Worm (Caenorhabditis elegans): ENCODE data around the gene srv-4.
A peak's percentile ranks its signal among the peaks of the same experiment; 100 is the strongest.
"Not testable (repeated sequence)": the region's sequence is repeated elsewhere in the genome, so short reads cannot be mapped to it uniquely, and the experiment has no call there.

Gene srv-4

DNA sequence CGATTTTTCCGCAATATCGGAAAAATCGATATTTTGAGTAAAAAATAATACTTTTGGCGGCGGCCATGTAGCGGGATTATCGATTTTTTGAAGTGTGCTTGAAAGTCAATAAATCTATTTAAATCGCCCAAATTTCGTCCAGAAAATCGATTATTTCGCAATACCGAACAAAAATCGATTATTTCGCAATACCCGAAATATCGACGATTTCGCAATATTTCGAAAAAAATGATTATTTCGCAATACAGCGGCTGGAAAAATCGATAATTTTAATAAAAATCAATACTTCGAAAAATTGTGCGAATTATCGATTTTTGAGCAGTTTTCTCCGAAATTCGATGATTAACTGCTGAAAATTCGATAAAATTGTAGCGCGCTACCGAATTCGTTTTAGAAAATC is 29.8 kb upstream of the srv-4 start:
- TF ChIP-seq gei-8 (GFP tag; optimal IDR thresholded peaks at IDR 0.05) (no peak), ceh-28 (tag; optimal IDR thresholded peaks at IDR 0.05) (peak; percentile 43)

DNA sequence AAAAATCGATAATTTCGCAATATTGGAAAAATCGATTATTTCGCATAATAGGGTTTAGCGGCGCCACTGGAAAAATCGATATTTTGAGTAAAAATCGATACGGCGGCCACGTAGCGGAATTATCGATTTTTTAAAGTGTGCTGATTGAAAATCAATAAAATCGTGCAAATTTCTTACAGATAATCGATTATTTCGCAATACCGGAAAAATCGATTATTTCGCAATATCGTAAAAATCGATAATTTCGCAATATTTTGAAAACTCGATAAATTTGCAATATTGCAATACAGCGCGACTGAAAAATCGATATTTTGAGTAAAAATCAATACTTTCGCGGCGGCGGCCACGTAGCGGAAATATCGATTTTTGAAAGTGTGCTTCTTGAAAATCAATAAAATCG is 29.4 kb upstream of the srv-4 start:
- no peak for TF ChIP-seq saeg-2 (GFP tag; IDR thresholded peaks at IDR 0.05)
- no peak for TF ChIP-seq pqm-1 (tag; optimal IDR thresholded peaks at IDR 0.05)
- TF ChIP-seq ceh-28 (tag; optimal IDR thresholded peaks at IDR 0.05) = peak; percentile 95

DNA sequence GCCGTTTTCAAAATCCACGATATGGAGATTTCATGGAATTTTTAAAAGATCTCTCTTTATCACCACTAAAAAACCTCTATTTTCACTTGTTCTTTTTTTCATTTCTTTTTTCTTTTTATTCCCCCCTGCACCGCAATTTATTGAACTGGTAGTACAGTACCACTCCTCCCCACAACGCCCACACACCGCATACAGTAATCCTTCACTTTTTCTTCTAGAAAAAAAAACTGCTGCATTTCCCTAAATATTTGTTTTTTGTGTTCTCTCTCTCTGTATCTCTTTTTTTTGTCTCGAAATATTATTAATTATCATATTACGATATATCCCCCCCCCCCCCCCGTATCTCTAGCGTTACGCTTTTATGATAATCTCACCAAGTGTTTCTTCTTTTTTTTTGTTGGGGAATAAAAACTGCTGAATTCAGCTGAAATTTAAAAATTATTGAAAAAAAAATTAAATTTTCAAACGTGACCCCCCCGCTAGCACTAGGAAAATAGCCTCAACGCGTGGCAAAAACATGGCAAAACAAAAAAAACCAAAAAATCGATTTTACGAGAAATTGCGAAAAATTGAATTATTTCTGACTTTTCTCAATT is 28.7 kb upstream of the srv-4 start, which contains the start of gene Y24D9B.1:
Y24D9B.1 (plus strand) TSS at position 546 of the 596 bp plus-strand sequence.
- TF ChIP-seq nhr-102 (tag; optimal IDR thresholded peaks at IDR 0.05) (no peak), mxl-2 (GFP tag; conservative IDR thresholded peaks at IDR 0.05) (no peak), nhr-10 (tag; optimal IDR thresholded peaks at IDR 0.05) (no peak), lin-38 (GFP tag; IDR thresholded peaks at IDR 0.05) (peak; percentile 27), zfp-3 (GFP tag; conservative IDR thresholded peaks at IDR 0.05) (no peak)

DNA sequence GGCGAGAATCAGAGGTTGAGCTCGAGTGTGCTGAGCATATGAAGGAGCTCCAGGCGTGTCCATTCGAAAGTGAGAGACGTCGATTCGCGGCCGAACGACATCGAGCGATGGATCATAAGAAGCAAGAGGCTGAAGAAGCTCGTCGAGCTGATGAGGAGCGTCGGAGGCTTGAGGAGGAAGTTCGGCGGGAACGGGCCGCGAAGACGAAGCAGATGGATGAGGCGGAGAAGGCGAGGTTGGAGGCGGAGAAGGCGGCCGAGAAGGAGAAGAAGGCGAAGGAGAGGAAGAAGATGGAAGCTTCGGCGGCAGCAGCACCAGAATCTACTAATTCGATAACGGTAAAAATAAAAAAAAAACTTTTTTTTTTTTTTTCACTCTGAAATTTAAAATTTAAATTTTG is 24.9 kb upstream of the srv-4 start:
- peak; percentile 93 for TF ChIP-seq set-16 (GFP tag; IDR thresholded peaks at IDR 0.05)
- 0 out of 2 replicates have a peak, but pooled peaks have one; percentile 23 for TF ChIP-seq pha-4 (GFP tag; IDR thresholded peaks at IDR 0.05)
- not testable (repeated sequence) for TF ChIP-seq pha-4 (tag; optimal IDR thresholded peaks at IDR 0.05)

DNA sequence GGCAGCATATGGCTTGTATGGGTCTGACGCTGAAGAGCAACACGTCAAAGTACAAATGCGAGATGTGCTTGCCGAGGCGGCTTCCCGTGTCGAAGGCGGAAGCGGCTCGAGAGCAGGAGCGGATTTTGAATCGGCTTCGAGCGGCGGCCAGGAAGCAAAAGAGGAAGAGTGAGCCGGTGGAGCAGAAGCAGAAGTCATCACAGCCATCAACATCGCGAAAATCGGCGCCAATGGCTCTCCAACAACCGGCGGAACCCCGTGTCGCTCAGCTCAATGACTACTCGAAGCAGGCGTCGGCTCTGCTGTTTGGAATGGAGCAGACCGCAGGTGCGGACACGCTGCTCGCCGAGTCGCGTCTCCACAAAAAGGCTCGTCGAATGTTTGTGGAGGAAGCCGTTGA is 24.2 kb upstream of the srv-4 start:
- peak; percentile 92 for TF ChIP-seq set-16 (GFP tag; IDR thresholded peaks at IDR 0.05)

DNA sequence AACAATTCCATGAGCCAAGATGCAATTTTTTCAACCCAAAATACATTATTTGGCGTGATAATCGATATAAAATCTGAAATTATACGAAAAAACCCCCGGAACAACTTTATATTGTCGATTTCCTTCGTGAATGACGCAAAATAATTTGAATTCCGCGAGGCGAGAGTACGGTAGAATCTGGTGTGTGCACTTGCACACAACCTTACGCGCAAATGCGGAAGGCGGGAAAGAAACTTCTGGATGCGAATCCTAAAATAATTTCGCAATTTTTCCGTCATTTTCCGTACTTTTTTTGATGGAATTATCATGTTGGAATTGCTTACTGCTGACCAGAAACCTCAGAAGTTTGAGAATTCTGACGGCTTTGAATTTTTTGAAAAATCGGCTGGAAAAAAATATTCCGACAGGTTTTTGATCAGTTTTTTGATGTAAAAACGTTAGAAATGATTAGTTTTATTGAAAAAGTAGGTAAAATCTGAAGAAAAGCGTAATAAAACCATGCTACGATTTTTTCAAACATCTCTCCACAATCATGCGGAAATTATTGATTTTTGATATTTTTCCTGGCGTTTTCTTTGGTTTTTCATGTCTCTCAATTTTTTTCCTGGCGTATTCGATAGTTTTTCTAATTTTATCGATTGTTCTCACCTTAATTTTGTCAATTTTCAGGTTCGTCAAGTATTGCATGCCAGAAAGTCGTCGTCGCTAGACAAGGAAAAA is 19.2 kb upstream of the srv-4 start, which contains the start of gene set-9:
set-9 (plus strand) TSS at position 670 of the 720 bp plus-strand sequence.
- no peak for TF ChIP-seq zip-11 (GFP tag; IDR thresholded peaks at IDR 0.05)

DNA sequence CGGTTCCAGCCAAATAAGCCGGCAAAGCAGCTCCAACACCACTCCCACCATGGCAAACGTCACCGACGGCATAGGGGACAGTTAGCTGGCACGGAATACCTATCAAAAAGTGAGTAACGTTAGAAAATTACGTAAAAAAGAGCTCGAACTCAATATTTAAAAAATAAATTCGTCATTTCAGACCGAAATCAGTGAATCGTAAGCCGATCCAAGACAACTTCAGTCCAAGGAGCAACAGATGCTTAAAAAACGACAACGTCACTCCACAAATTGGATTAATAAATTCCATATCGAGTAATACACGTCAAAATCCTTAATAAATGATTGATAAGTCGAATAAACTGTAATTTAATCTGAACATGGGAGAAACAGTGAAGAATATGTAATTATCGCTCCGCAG is 18.1 kb upstream of the srv-4 start:
- TF ChIP-seq unc-62 (GFP tag; optimal IDR thresholded peaks at IDR 0.05 in 1 of 2) (peak in 1 of 2 experiments; percentile 94), unc-62 (tag; optimal IDR thresholded peaks at IDR 0.05) (no peak), lin-38 (GFP tag; IDR thresholded peaks at IDR 0.05) (no peak)

DNA sequence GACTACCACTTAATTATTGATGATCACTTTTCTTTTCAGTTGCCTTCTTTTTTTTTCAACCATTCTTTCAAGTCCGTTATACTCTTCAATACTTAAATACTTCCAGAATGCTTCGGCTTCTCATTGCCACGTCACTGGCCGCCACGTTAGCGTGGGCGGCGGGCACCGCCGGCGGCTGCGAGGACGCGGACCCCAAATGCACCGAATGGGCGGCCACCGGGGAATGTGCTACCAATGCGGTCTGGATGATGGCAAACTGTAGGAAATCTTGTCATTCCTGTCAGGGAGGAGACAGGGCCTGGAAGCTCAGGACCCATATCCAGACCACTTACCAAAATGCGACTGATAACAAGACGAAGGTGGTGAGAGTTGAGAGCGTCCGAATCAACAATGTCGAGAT is 13.0 kb upstream of the srv-4 start, which contains the start of gene lgc-22:
lgc-22 (plus strand) TSS at position 105 of the 400 bp plus-strand sequence.
- TF ChIP-seq egl-43 (GFP tag; IDR thresholded peaks at IDR 0.05) (peak; percentile 55; the same call in 1 of the 2 replicates), dmd-9 (GFP tag; IDR thresholded peaks at IDR 0.05) (0 out of 2 replicates have a peak, but pooled peaks have one; percentile 32), Y75B8A.6 (GFP tag; IDR thresholded peaks at IDR 0.05) (no peak), set-16 (GFP tag; IDR thresholded peaks at IDR 0.05) (peak; percentile 86), zip-2 (tag; optimal IDR thresholded peaks at IDR 0.05) (no peak), snpc-1.2 (GFP tag; IDR thresholded peaks at IDR 0.05) (no peak), aha-1 (tag) (no peak), spr-3 (GFP tag; optimal IDR thresholded peaks at IDR 0.05) (no peak), R02D3.7 (tag; optimal IDR thresholded peaks at IDR 0.05) (no peak), saeg-2 (GFP tag; IDR thresholded peaks at IDR 0.05) (no peak), lsy-2 (tag; optimal IDR thresholded peaks at IDR 0.05) (no peak), nhr-48 (tag; optimal IDR thresholded peaks at IDR 0.05) (no peak), lin-39 (tag; optimal IDR thresholded peaks at IDR 0.05) (no peak), lin-38 (GFP tag; IDR thresholded peaks at IDR 0.05) (no peak), dpl-1 (GFP tag; optimal IDR thresholded peaks at IDR 0.05) (no peak)
